Worm (Caenorhabditis elegans) whole organism, young adult: ENCODE results near the gene apn-1.

Source experiments
- B0035.1 ChIP-seq: sonication (generic microtip); optimal IDR thresholded peaks from 2 replicates; lab custom pipeline; 2016; ENCODE audit warnings: missing genetic modification characterization, mild to moderate bottlenecking, missing compliant biosample characterization, missing genotype, missing genetic modification reagents
- C06A6.2 ChIP-seq: fragments of 200-800 bp; sonication (Bioruptor generic); conservative IDR thresholded peaks from 2 replicates; pipeline ENCODE4 v1.3.6; 2022; ENCODE audit warnings: missing genetic modification characterization, missing compliant biosample characterization
- F22D6.2 ChIP-seq: sonication (generic microtip); optimal IDR thresholded peaks from 2 replicates; lab custom pipeline; 2016; ENCODE audit warnings: mild to moderate bottlenecking, missing genetic modification characterization, missing compliant biosample characterization
- F52B5.7 ChIP-seq: sonication (generic microtip); optimal IDR thresholded peaks from 2 replicates; lab custom pipeline; 2016; ENCODE audit warnings: mild to moderate bottlenecking, missing genetic modification characterization, missing compliant biosample characterization
- K12H6.12 ChIP-seq: fragments of 200-800 bp; sonication (Bioruptor generic); optimal IDR thresholded peaks from 2 replicates; lab custom pipeline; 2018; ENCODE audit warnings: mild to moderate bottlenecking, missing genetic modification characterization, missing compliant biosample characterization
- T07F8.4 ChIP-seq: sonication (generic microtip); optimal IDR thresholded peaks from 2 replicates; lab custom pipeline; 2016; ENCODE audit warnings: mild to moderate bottlenecking, missing genetic modification characterization, moderate library complexity, missing compliant biosample characterization
- T26A5.8 ChIP-seq: sonication (generic microtip); optimal IDR thresholded peaks from 2 replicates; lab custom pipeline; 2016; ENCODE audit warnings: missing genetic modification characterization, missing compliant biosample characterization
- Y53F4B.3 ChIP-seq: fragments of 200-800 bp; sonication (Bioruptor generic); IDR thresholded peaks from 2 replicates; pipeline ENCODE4 v1.3.6; 2022; ENCODE audit warnings: missing genetic modification reagents, missing genetic modification characterization, missing compliant biosample characterization
- Y53G8AR.9 ChIP-seq: fragments of 200-800 bp; sonication (Bioruptor generic); conservative IDR thresholded peaks from 2 replicates; pipeline ENCODE4 v1.3.6; 2022; ENCODE audit warnings: missing genetic modification reagents, missing genetic modification characterization, missing compliant biosample characterization
- Y67H2A.10 ChIP-seq: fragments of 200-800 bp; sonication (Bioruptor generic); conservative IDR thresholded peaks from 2 replicates; pipeline ENCODE4 v1.3.6; 2022; ENCODE audit warnings: missing genetic modification reagents, missing genetic modification characterization, missing compliant biosample characterization
- Y95B8A.8 ChIP-seq: fragments of 200-800 bp; sonication (Bioruptor generic); IDR thresholded peaks from 2 replicates; pipeline ENCODE4 v1.3.6; 2022; ENCODE audit warnings: missing genetic modification reagents, missing genetic modification characterization, missing compliant biosample characterization
- aptf-2 ChIP-seq: fragments of 200-800 bp; sonication (Bioruptor generic); conservative IDR thresholded peaks from 2 replicates; pipeline ENCODE4 v1.3.6; 2022; ENCODE audit warnings: missing genetic modification reagents, missing genetic modification characterization, missing compliant biosample characterization
- aptf-3 ChIP-seq: fragments of 200-800 bp; sonication (Bioruptor generic); IDR thresholded peaks from 2 replicates; pipeline ENCODE4 v1.3.6; 2022; ENCODE audit warnings: missing genetic modification characterization, missing compliant biosample characterization
- atf-7 ChIP-seq: sonication (generic microtip); optimal IDR thresholded peaks from 2 replicates; lab custom pipeline; 2017; ENCODE audit warnings: mild to moderate bottlenecking, missing genetic modification characterization, missing compliant biosample characterization
- attf-5 ChIP-seq: fragments of 200-800 bp; sonication (Bioruptor generic); optimal IDR thresholded peaks from 2 replicates; lab custom pipeline; 2018; ENCODE audit warnings: mild to moderate bottlenecking, missing genetic modification characterization, missing compliant biosample characterization
- attf-6 ChIP-seq: fragments of 200-800 bp; sonication (Bioruptor generic); IDR thresholded peaks from 2 replicates; pipeline ENCODE4 v1.3.6; 2022; ENCODE audit warnings: missing genetic modification reagents, missing genetic modification characterization, missing compliant biosample characterization
- cebp-2 ChIP-seq: fragments of 200-800 bp; sonication (Bioruptor generic); IDR thresholded peaks from 2 replicates; pipeline ENCODE4 v1.3.6; 2022; ENCODE audit warnings: missing genetic modification characterization, missing compliant biosample characterization
- ceh-27 ChIP-seq: fragments of 200-800 bp; sonication (Bioruptor generic); optimal IDR thresholded peaks from 2 replicates; lab custom pipeline; 2018; ENCODE audit warnings: mild to moderate bottlenecking, missing genetic modification characterization, moderate library complexity, missing compliant biosample characterization
- ceh-79 ChIP-seq: sonication (generic microtip); optimal IDR thresholded peaks from 2 replicates; lab custom pipeline; 2017; ENCODE audit warnings: mild to moderate bottlenecking, missing genetic modification characterization, missing compliant biosample characterization
- ceh-91 ChIP-seq: fragments of 200-800 bp; sonication (Bioruptor generic); IDR thresholded peaks from 2 replicates; pipeline ENCODE4 v1.3.6; 2022; ENCODE audit warnings: missing genetic modification reagents, missing genetic modification characterization, missing compliant biosample characterization
- chd-7 ChIP-seq: sonication (generic microtip); optimal IDR thresholded peaks from 2 replicates; lab custom pipeline; 2016; ENCODE audit warnings: mild to moderate bottlenecking, missing genetic modification characterization, moderate library complexity, missing compliant biosample characterization
- dpl-1 ChIP-seq: fragments of 150-350 bp; optimal IDR thresholded peaks from 2 replicates; lab custom pipeline; 2014; ENCODE audit warnings: missing biosample characterization, missing genetic modification reagents, missing genetic modification characterization
- egl-44 ChIP-seq: fragments of 200-800 bp; sonication (Bioruptor generic); IDR thresholded peaks from 2 replicates; pipeline ENCODE4 v1.3.6; 2022; ENCODE audit warnings: missing genetic modification reagents, missing genetic modification characterization, missing compliant biosample characterization
- egrh-3 ChIP-seq: fragments of 200-800 bp; sonication (Bioruptor generic); IDR thresholded peaks from 2 replicates; pipeline ENCODE4 v1.3.6; 2022; ENCODE audit warnings: missing genetic modification reagents, missing genetic modification characterization, missing compliant biosample characterization
- ets-4 ChIP-seq: fragments of 200-800 bp; sonication (Bioruptor generic); optimal IDR thresholded peaks from 2 replicates; lab custom pipeline; 2018; ENCODE audit warnings: mild to moderate bottlenecking, missing genetic modification characterization, missing compliant biosample characterization
- gei-17 ChIP-seq: fragments of 200-800 bp; sonication (Bioruptor generic); optimal IDR thresholded peaks from 2 replicates; lab custom pipeline; 2018; ENCODE audit warnings: mild to moderate bottlenecking, missing genetic modification characterization, missing compliant biosample characterization
- him-1 ChIP-seq: sonication (generic microtip); optimal IDR thresholded peaks from 2 replicates; lab custom pipeline; 2016; ENCODE audit warnings: missing genotype, missing genetic modification reagents, missing genetic modification characterization, missing compliant biosample characterization
- hlh-26 ChIP-seq: fragments of 200-800 bp; sonication (Bioruptor generic); conservative IDR thresholded peaks from 2 replicates; pipeline ENCODE4 v1.3.6; 2022; ENCODE audit warnings: missing genetic modification reagents, missing genetic modification characterization, missing compliant biosample characterization
- lin-40 ChIP-seq: sonication (generic microtip); optimal IDR thresholded peaks from 2 replicates; lab custom pipeline; 2016; ENCODE audit warnings: missing genetic modification characterization, mild to moderate bottlenecking, missing compliant biosample characterization, missing genotype, missing genetic modification reagents
- lir-1 ChIP-seq: fragments of 200-800 bp; sonication (Bioruptor generic); conservative IDR thresholded peaks from 2 replicates; pipeline ENCODE4 v1.3.6; 2022; ENCODE audit warnings: missing genetic modification reagents, missing genetic modification characterization, missing compliant biosample characterization
- lsy-27 ChIP-seq: sonication (generic microtip); optimal IDR thresholded peaks from 2 replicates; lab custom pipeline; 2017; ENCODE audit warnings: missing genetic modification characterization, mild to moderate bottlenecking, missing compliant biosample characterization, antibody characterized with exemption, missing genotype, borderline replicate concordance; ENCODE audit not compliant: insufficient read depth
- madf-10 ChIP-seq: sonication (generic microtip); optimal IDR thresholded peaks from 2 replicates; lab custom pipeline; 2016; ENCODE audit warnings: mild to moderate bottlenecking, missing genetic modification characterization, missing compliant biosample characterization
- mcd-1 ChIP-seq: fragments of 200-800 bp; sonication (Bioruptor generic); IDR thresholded peaks from 2 replicates; pipeline ENCODE4 v1.3.6; 2022; ENCODE audit warnings: missing genetic modification reagents, missing genetic modification characterization, missing compliant biosample characterization
- nfya-1 ChIP-seq: sonication (generic microtip); optimal IDR thresholded peaks from 2 replicates; lab custom pipeline; 2017; ENCODE audit warnings: antibody characterized with exemption, missing compliant biosample characterization, missing genetic modification characterization, borderline replicate concordance; ENCODE audit not compliant: insufficient read depth
- nfyb-1 ChIP-seq: fragments of 200-800 bp; sonication (Bioruptor generic); IDR thresholded peaks from 2 replicates; pipeline ENCODE4 v1.3.6; 2022; ENCODE audit warnings: missing genetic modification reagents, missing genetic modification characterization, missing compliant biosample characterization
- nhr-179 ChIP-seq: sonication (generic microtip); optimal IDR thresholded peaks from 2 replicates; lab custom pipeline; 2016; ENCODE audit warnings: mild to moderate bottlenecking, missing genetic modification characterization, missing compliant biosample characterization
- nhr-27 ChIP-seq: fragments of 200-800 bp; sonication (Bioruptor generic); optimal IDR thresholded peaks from 2 replicates; lab custom pipeline; 2018; ENCODE audit warnings: mild to moderate bottlenecking, missing genetic modification characterization, moderate library complexity, missing compliant biosample characterization
- nhr-90 ChIP-seq: sonication (generic microtip); optimal IDR thresholded peaks from 2 replicates; lab custom pipeline; 2016; ENCODE audit warnings: missing genotype, mild to moderate bottlenecking, missing genetic modification characterization, missing compliant biosample characterization
- pha-4 ChIP-seq: fragments of 150-350 bp; sonication (generic microtip); optimal IDR thresholded peaks from 2 replicates; lab custom pipeline; 2014; ENCODE audit warnings: missing biosample characterization, missing genetic modification reagents, missing genetic modification characterization
- rec-8 ChIP-seq, 2 experiments: sonication (generic microtip); optimal IDR thresholded peaks; 2 replicates each; lab custom pipeline; 2016; ENCODE audit warnings: mild to moderate bottlenecking in 2 of 2, missing genetic modification characterization in 2 of 2, missing genetic modification reagents in 2 of 2, missing genotype in 2 of 2, missing biosample characterization in 1 of 2, missing compliant biosample characterization in 1 of 2, moderate library complexity in 1 of 2
- rpc-1 ChIP-seq, 2 experiments: fragments of 150-350 bp in 1 of 2; sonication (generic microtip) in 1 of 2; optimal IDR thresholded peaks; 2 replicates each; lab custom pipeline; 2014 to 2018; ENCODE audit warnings: missing biosample characterization in 1 of 2, missing genetic modification characterization in 1 of 2, missing genetic modification reagents in 1 of 2, missing genotype in 1 of 2
- sdz-38 ChIP-seq: sonication (generic microtip); optimal IDR thresholded peaks from 2 replicates; lab custom pipeline; 2016; ENCODE audit warnings: missing genotype, missing genetic modification characterization, missing compliant biosample characterization
- snpc-1.1 ChIP-seq: sonication (generic microtip); optimal IDR thresholded peaks from 2 replicates; lab custom pipeline; 2017; ENCODE audit warnings: missing genetic modification characterization, mild to moderate bottlenecking, missing compliant biosample characterization, antibody characterized with exemption, moderate library complexity, missing genotype, missing genetic modification reagents; ENCODE audit not compliant: insufficient read depth
- somi-1 ChIP-seq: fragments of 200-800 bp; sonication (Bioruptor generic); optimal IDR thresholded peaks from 2 replicates; lab custom pipeline; 2018; ENCODE audit warnings: mild to moderate bottlenecking, missing genetic modification characterization, missing compliant biosample characterization
- sptf-2 ChIP-seq: fragments of 200-800 bp; sonication (Bioruptor generic); optimal IDR thresholded peaks from 2 replicates; lab custom pipeline; 2018; ENCODE audit warnings: mild to moderate bottlenecking, missing genetic modification characterization, missing compliant biosample characterization
- zfh-2 ChIP-seq: fragments of 200-800 bp; sonication (Bioruptor generic); conservative IDR thresholded peaks from 2 replicates; pipeline ENCODE4 v1.3.6; 2022; ENCODE audit warnings: missing genetic modification reagents, missing genetic modification characterization, missing compliant biosample characterization

apn-1 gene

DNA sequence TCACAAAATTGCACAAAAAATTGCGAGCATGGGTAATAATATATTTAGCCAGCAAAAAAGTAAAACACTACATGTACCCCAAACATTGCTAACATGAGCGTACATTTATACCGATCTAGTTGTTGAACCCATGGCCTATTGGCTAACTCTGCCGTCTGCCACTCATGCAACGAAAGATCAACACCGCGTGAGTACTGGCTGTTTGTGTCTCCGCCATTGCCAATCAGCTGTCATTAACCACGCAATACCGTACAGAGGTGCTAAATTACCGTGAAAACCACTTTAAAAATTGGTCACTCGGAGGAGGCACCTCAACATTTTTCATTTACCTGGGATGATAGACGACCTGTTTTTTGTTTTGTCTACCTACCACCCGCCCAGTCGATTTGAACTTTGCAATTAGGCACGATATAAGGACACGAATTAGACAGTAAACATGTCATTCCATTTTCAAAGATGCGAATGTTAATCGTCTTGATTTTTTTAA, 28.0 kb downstream of the apn-1 start, which contains the start of gene K02C4.2 (continued):
- peak; percentile 93 for TF ChIP-seq F52B5.7 (tag; lab: Kevin White, UChicago)
- TF ChIP-seq snpc-1.1 (tag; lab: Kevin White, UChicago), result peak; percentile 34
- no peak for TF ChIP-seq nfya-1
- peak; percentile 65; the same call in 1 of the 2 replicates for TF ChIP-seq aptf-2 (GFP tag; lab: Robert Waterston, UW)
- no peak for TF ChIP-seq gei-17
- TF ChIP-seq lsy-27 (tag; lab: Kevin White, UChicago), result no peak
- no peak for TF ChIP-seq pha-4
- TF ChIP-seq ceh-91 (GFP tag; lab: Robert Waterston, UW), result 0 out of 2 replicates have a peak, but pooled peaks have one; percentile 8
- TF ChIP-seq nhr-27 (tag; lab: Kevin White, UChicago), result peak; percentile 73
- TF ChIP-seq F22D6.2, result no peak
- peak; percentile 71 for TF ChIP-seq Y53G8AR.9 (GFP tag; lab: Robert Waterston, UW)
- TF ChIP-seq K12H6.12 (tag; lab: Kevin White, UChicago), result peak; percentile 73
- peak; percentile 90 for TF ChIP-seq chd-7 (tag; lab: Kevin White, UChicago)
- TF ChIP-seq attf-5, result peak; percentile 72
- no peak for TF ChIP-seq hlh-26
- peak; percentile 74 for TF ChIP-seq somi-1 (GFP tag; lab: Kevin White, UChicago)
- peak; percentile 84; the same call in 1 of the 2 replicates for TF ChIP-seq aptf-3 (GFP tag; lab: Robert Waterston, UW)
- no peak for TF ChIP-seq Y67H2A.10
- peak; percentile 91 for TF ChIP-seq nhr-90
- TF ChIP-seq madf-10 (tag; lab: Kevin White, UChicago), result peak; percentile 59
- TF ChIP-seq atf-7 (tag; lab: Kevin White, UChicago), result peak; percentile 59
- peak; percentile 66 for TF ChIP-seq mcd-1
- TF ChIP-seq B0035.1, result peak; percentile 19
- no peak for TF ChIP-seq Y53F4B.3 (GFP tag; lab: Robert Waterston, UW)
- no peak for TF ChIP-seq T26A5.8 (tag; lab: Kevin White, UChicago)
- no peak for TF ChIP-seq attf-6 (GFP tag; lab: Robert Waterston, UW)
- TF ChIP-seq him-1 (tag; lab: Kevin White, UChicago), result peak; percentile 99
- TF ChIP-seq T07F8.4 (tag; lab: Kevin White, UChicago), result peak; percentile 77
- TF ChIP-seq ets-4, result peak; percentile 79
- TF ChIP-seq cebp-2 (GFP tag; lab: Robert Waterston, UW), result no peak
- TF ChIP-seq nhr-179 (tag; lab: Kevin White, UChicago), result no peak
- peak; percentile 71; the same call in 1 of the 2 replicates for TF ChIP-seq egl-44 (GFP tag; lab: Robert Waterston, UW)
- no peak for TF ChIP-seq sdz-38 (tag; lab: Kevin White, UChicago)
- TF ChIP-seq egrh-3 (GFP tag; lab: Robert Waterston, UW), result no peak
- TF ChIP-seq nfyb-1, result peak; percentile 91
- TF ChIP-seq zfh-2 (GFP tag; lab: Robert Waterston, UW), result no peak
- TF ChIP-seq ceh-27, result peak; percentile 93
- TF ChIP-seq dpl-1 (GFP tag; lab: Kevin White, UChicago), result peak; percentile 37
- no peak for TF ChIP-seq Y95B8A.8 (GFP tag; lab: Robert Waterston, UW)
- peak; percentile 69 for TF ChIP-seq lin-40 (tag; lab: Kevin White, UChicago)
- TF ChIP-seq C06A6.2 (GFP tag; lab: Robert Waterston, UW), result peak; percentile 55; the same call in 1 of the 2 replicates
- peak; percentile 56 for TF ChIP-seq ceh-79 (tag; lab: Kevin White, UChicago)
- peak; percentile 70 to 73 for TF ChIP-seq rec-8 (tag; optimal IDR thresholded peaks at IDR 0.05; lab: Kevin White, UChicago)
- TF ChIP-seq rpc-1 (optimal IDR thresholded peaks at IDR 0.05; lab: Kevin White, UChicago), result peak; percentile 97
- peak; percentile 93 for TF ChIP-seq rpc-1 (tag; optimal IDR thresholded peaks at IDR 0.05; lab: Kevin White, UChicago)
- peak; percentile 73 for TF ChIP-seq sptf-2 (GFP tag; lab: Kevin White, UChicago)
- TF ChIP-seq lir-1 (GFP tag; lab: Robert Waterston, UW), result no peak; the same call in 1 of the 2 replicates
